Fruit fly (Drosophila melanogaster): Measurements from ENCODE around the gene CG13293.

DNA sequence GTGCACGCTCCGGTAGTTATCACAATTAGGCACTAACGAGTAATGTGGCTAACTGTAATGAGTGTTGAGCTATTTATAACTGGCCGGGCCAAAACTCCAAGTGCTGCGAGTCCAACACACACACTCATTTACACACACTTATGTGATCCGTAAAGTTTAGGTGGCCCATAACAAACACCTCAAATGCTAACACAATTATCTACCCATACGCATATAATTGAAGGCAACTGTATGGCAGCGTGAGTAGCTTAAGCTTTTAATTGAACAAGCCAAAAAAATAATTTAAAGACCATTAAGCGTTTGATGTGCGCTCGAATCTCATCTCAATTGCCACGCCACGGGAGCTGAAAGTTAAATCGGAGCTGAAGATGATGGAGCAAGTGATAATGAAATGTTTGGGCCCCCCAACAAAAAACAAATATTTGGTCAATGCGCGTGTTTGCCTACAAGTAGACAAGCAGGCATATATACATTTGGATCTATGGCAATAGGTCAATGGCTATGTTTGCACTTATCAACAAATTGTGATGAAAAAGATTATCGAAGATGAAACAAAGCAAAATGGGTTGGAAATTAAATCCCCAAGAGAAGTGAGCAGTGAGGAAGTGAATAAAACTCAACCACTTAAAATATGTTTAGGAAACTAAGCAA lies 57.4 kb downstream of the CG13293 start, which contains the start of gene Cpr65Av:
- TF ChIP-seq h (optimal IDR thresholded peaks at IDR 0.05) = no peak
- TF ChIP-seq ttk (optimal IDR thresholded peaks at IDR 0.05) = no peak
- TF ChIP-seq Myc (optimal IDR thresholded peaks at IDR 0.05) = no peak
- TF ChIP-seq insv (optimal IDR thresholded peaks at IDR 0.05) = no peak
- TF ChIP-seq psq (optimal IDR thresholded peaks at IDR 0.05) = no peak
- no peak for TF ChIP-seq Sin3A (optimal IDR thresholded peaks at IDR 0.05)

Data from Kc167 (cell line).